Fruit fly (Drosophila melanogaster) whole organism, embryonic: ENCODE measurements around the gene Glyat.
A peak's percentile ranks its signal among the peaks of the same experiment; 100 is the strongest.

Experiments
- Aef1 ChIP-seq: fragments of 200-800 bp; sonication (Bioruptor generic); IDR thresholded peaks from 3 replicates; pipeline ENCODE4 v1.3.6; 2022; ENCODE audit warnings: missing biosample characterization, missing genetic modification characterization
- Atf6 ChIP-seq: fragments of 200-800 bp; sonication (Bioruptor generic); IDR thresholded peaks from 2 replicates; pipeline ENCODE4 v1.3.6; 2022; ENCODE audit warnings: missing biosample characterization, missing genetic modification characterization
- Bgb ChIP-seq: fragments of 200-800 bp; sonication (Bioruptor generic); IDR thresholded peaks from 2 replicates; pipeline ENCODE4 v1.3.6; 2022; ENCODE audit warnings: missing biosample characterization, missing genetic modification characterization; ENCODE audit not compliant: partially characterized antibody
- C15 ChIP-seq: fragments of 200-800 bp; sonication (Bioruptor generic); IDR thresholded peaks from 3 replicates; pipeline ENCODE4 v1.3.6; 2022; ENCODE audit warnings: missing biosample characterization, missing genetic modification characterization
- CG11560 ChIP-seq: fragments of 200-800 bp; sonication (Bioruptor generic); IDR thresholded peaks from 3 replicates; pipeline ENCODE4 v1.3.6; 2022; ENCODE audit warnings: missing biosample characterization, missing genetic modification characterization
- CG14441 ChIP-seq: fragments of 200-800 bp; sonication (Bioruptor generic); IDR thresholded peaks from 2 replicates; pipeline ENCODE4 v1.3.6; 2022; ENCODE audit warnings: missing biosample characterization, missing genetic modification characterization
- CG14667 ChIP-seq: fragments of 200-800 bp; sonication (Bioruptor generic); IDR thresholded peaks from 2 replicates; pipeline ENCODE4 v1.3.6; 2022; ENCODE audit warnings: missing biosample characterization, missing genetic modification characterization
- CG1602 ChIP-seq: fragments of 200-800 bp; sonication (Bioruptor generic); optimal IDR thresholded peaks from 3 replicates; lab custom pipeline; 2016; ENCODE audit warnings: missing biosample characterization, missing genetic modification characterization
- CG1832 ChIP-seq: fragments of 200-800 bp; sonication (Bioruptor generic); optimal IDR thresholded peaks from 2 replicates; lab custom pipeline; 2017; ENCODE audit warnings: missing biosample characterization, mild to moderate bottlenecking, missing genetic modification characterization, inconsistent platforms
- CG2712 ChIP-seq: fragments of 200-800 bp; optimal IDR thresholded peaks from 3 replicates; lab custom pipeline; 2019; ENCODE audit warnings: missing biosample characterization, mild to moderate bottlenecking, missing genetic modification characterization, moderate library complexity
- CG32772 ChIP-seq: fragments of 200-800 bp; sonication (Bioruptor generic); IDR thresholded peaks from 2 replicates; pipeline ENCODE4 v1.3.6; 2022; ENCODE audit warnings: missing biosample characterization, missing genetic modification characterization
- CG3281 ChIP-seq: fragments of 200-800 bp; sonication (Bioruptor generic); optimal IDR thresholded peaks from 3 replicates; lab custom pipeline; 2017; ENCODE audit warnings: missing biosample characterization, mild to moderate bottlenecking, missing genetic modification characterization
- CG34224 ChIP-seq: fragments of 200-800 bp; sonication (Bioruptor generic); IDR thresholded peaks from 3 replicates; pipeline ENCODE4 v1.3.6; 2022; ENCODE audit warnings: missing biosample characterization, missing genetic modification characterization; ENCODE audit not compliant: partially characterized antibody
- CG6683 ChIP-seq: fragments of 200-800 bp; sonication (Bioruptor generic); optimal IDR thresholded peaks from 2 replicates; lab custom pipeline; 2017; ENCODE audit warnings: missing biosample characterization, mild to moderate bottlenecking, missing genetic modification characterization, missing genetic modification reagents
- CG8290 ChIP-seq, 3 experiments: fragments of 200-800 bp; sonication (Bioruptor generic); optimal IDR thresholded peaks; 2 replicates each; lab custom pipeline; 2016 to 2019; ENCODE audit warnings: missing biosample characterization in 3 of 3, missing genetic modification characterization in 3 of 3, mild to moderate bottlenecking in 2 of 3, moderate library complexity in 1 of 3
- CrebB ChIP-seq: fragments of 200-800 bp; sonication (Bioruptor generic); optimal IDR thresholded peaks from 3 replicates; lab custom pipeline; 2018; ENCODE audit warnings: missing biosample characterization, mild to moderate bottlenecking, missing genetic modification characterization
- D ChIP-seq, 2 experiments: fragments of 200-800 bp in 1 of 2; fragments of >200 bp in 1 of 2; sonication (Bioruptor generic) in 1 of 2; optimal IDR thresholded peaks; 2 replicates in 1 of 2; 3 replicates in 1 of 2; lab custom pipeline; 2017; ENCODE audit warnings: mild to moderate bottlenecking in 1 of 2, missing biosample characterization in 1 of 2, missing genetic modification characterization in 1 of 2, missing genetic modification reagents in 1 of 2
- D19B ChIP-seq: fragments of 200-800 bp; sonication (Bioruptor generic); optimal IDR thresholded peaks from 2 replicates; lab custom pipeline; 2017; ENCODE audit warnings: missing biosample characterization, mild to moderate bottlenecking, missing genetic modification characterization
- Dfd ChIP-seq, 2 experiments: fragments of >200 bp; optimal IDR thresholded peaks; 2 replicates each; lab custom pipeline; 2017; ENCODE audit warnings: missing biosample characterization in 2 of 2, missing genetic modification characterization in 2 of 2
- Elba2 ChIP-seq: fragments of 200-800 bp; sonication (Bioruptor generic); optimal IDR thresholded peaks from 3 replicates; lab custom pipeline; 2016; ENCODE audit warnings: missing biosample characterization, missing genetic modification characterization
- GATAe ChIP-seq: fragments of 200-800 bp; sonication (Bioruptor generic); conservative IDR thresholded peaks from 2 replicates; pipeline ENCODE4 v1.3.6; 2022; ENCODE audit warnings: missing biosample characterization, missing genetic modification characterization
- H2.0 ChIP-seq: fragments of 200-800 bp; sonication (Bioruptor generic); IDR thresholded peaks from 2 replicates; pipeline ENCODE4 v1.3.6; 2022; ENCODE audit warnings: missing biosample characterization, missing genetic modification characterization
- HLH4C ChIP-seq: fragments of 200-800 bp; sonication (Bioruptor generic); IDR thresholded peaks from 3 replicates; pipeline ENCODE4 v1.3.6; 2022; ENCODE audit warnings: missing biosample characterization, missing genetic modification characterization; ENCODE audit not compliant: partially characterized antibody
- HLH54F ChIP-seq: fragments of 200-800 bp; sonication (Bioruptor generic); optimal IDR thresholded peaks from 3 replicates; lab custom pipeline; 2016; ENCODE audit warnings: missing biosample characterization, missing genetic modification characterization
- Hand ChIP-seq: fragments of 200-800 bp; sonication (Bioruptor generic); optimal IDR thresholded peaks from 2 replicates; lab custom pipeline; 2017; ENCODE audit warnings: mild to moderate bottlenecking, missing biosample characterization, missing genetic modification reagents, missing genetic modification characterization
- Hr39 ChIP-seq: fragments of >200 bp; optimal IDR thresholded peaks from 2 replicates; lab custom pipeline; 2017
- Hsf ChIP-seq: fragments of 200-800 bp; sonication (Bioruptor generic); optimal IDR thresholded peaks from 3 replicates; lab custom pipeline; 2016; ENCODE audit warnings: missing biosample characterization, missing genetic modification characterization
- Lpt ChIP-seq: fragments of >200 bp; optimal IDR thresholded peaks from 2 replicates; lab custom pipeline; 2018; ENCODE audit warnings: missing biosample characterization, missing genetic modification characterization
- MBD-R2 ChIP-seq: fragments of 200-800 bp; sonication (Bioruptor generic); IDR thresholded peaks from 2 replicates; pipeline ENCODE4 v1.3.6; 2022; ENCODE audit warnings: missing biosample characterization, missing genetic modification characterization
- Neu2 ChIP-seq: fragments of 200-800 bp; sonication (Bioruptor generic); optimal IDR thresholded peaks from 3 replicates; lab custom pipeline; 2016; ENCODE audit warnings: missing biosample characterization, missing genetic modification characterization, borderline replicate concordance
- Side ChIP-seq: fragments of 200-800 bp; sonication (Bioruptor generic); optimal IDR thresholded peaks from 2 replicates; lab custom pipeline; 2016; ENCODE audit warnings: missing biosample characterization, missing genetic modification characterization
- al ChIP-seq: fragments of 200-800 bp; sonication (Bioruptor generic); IDR thresholded peaks from 2 replicates; pipeline ENCODE4 v1.3.6; 2022; ENCODE audit warnings: missing biosample characterization, missing genetic modification characterization
- ara ChIP-seq: fragments of 200-800 bp; sonication (Bioruptor generic); IDR thresholded peaks from 2 replicates; pipeline ENCODE4 v1.3.6; 2022; ENCODE audit warnings: missing biosample characterization, missing genetic modification characterization
- cad ChIP-seq: fragments of >200 bp; optimal IDR thresholded peaks from 2 replicates; lab custom pipeline; 2017; ENCODE audit warnings: missing biosample characterization, missing genetic modification characterization
- chm ChIP-seq: fragments of 200-800 bp; sonication (Bioruptor generic); IDR thresholded peaks from 2 replicates; pipeline ENCODE4 v1.3.6; 2022; ENCODE audit warnings: missing biosample characterization, missing genetic modification characterization
- dmrt11E ChIP-seq: fragments of 200-800 bp; sonication (Bioruptor generic); optimal IDR thresholded peaks from 3 replicates; lab custom pipeline; 2018; ENCODE audit warnings: missing biosample characterization, mild to moderate bottlenecking, missing genetic modification characterization, moderate library complexity
- ems ChIP-seq: fragments of 200-800 bp; sonication (Bioruptor generic); optimal IDR thresholded peaks from 3 replicates; lab custom pipeline; 2016; ENCODE audit warnings: missing biosample characterization, missing genetic modification characterization
- fd64A ChIP-seq: fragments of 200-800 bp; sonication (Bioruptor generic); optimal IDR thresholded peaks from 3 replicates; lab custom pipeline; 2018; ENCODE audit warnings: missing biosample characterization, mild to moderate bottlenecking, missing genetic modification characterization
- ftz-f1 ChIP-seq: fragments of 200-800 bp; sonication (Bioruptor generic); optimal IDR thresholded peaks from 2 replicates; lab custom pipeline; 2016; ENCODE audit warnings: missing biosample characterization, missing genetic modification characterization
- gcm ChIP-seq: fragments of 200-800 bp; sonication (Bioruptor generic); optimal IDR thresholded peaks from 2 replicates; lab custom pipeline; 2019; ENCODE audit warnings: missing biosample characterization, mild to moderate bottlenecking, missing genetic modification characterization, moderate library complexity
- gsb-n ChIP-seq: fragments of 200-800 bp; sonication (Bioruptor generic); optimal IDR thresholded peaks from 3 replicates; lab custom pipeline; 2018; ENCODE audit warnings: missing biosample characterization, mild to moderate bottlenecking, missing genetic modification characterization
- gt ChIP-seq: fragments of 200-800 bp; sonication (Bioruptor generic); IDR thresholded peaks from 2 replicates; pipeline ENCODE4 v1.3.6; 2022; ENCODE audit warnings: missing biosample characterization, missing genetic modification characterization
- hkb ChIP-seq, 2 experiments: fragments of 200-800 bp in 1 of 2; fragments of >200 bp in 1 of 2; sonication (Bioruptor generic) in 1 of 2; IDR thresholded peaks in 1 of 2; optimal IDR thresholded peaks in 1 of 2; 2 replicates each; pipeline versions ENCODE4 v1.3.6 to Lab custom; 2017 to 2022; ENCODE audit warnings: missing biosample characterization in 1 of 2, missing genetic modification characterization in 1 of 2
- lbe ChIP-seq: fragments of 200-800 bp; sonication (Bioruptor generic); optimal IDR thresholded peaks from 2 replicates; lab custom pipeline; 2016; ENCODE audit warnings: missing biosample characterization, mild to moderate bottlenecking, missing genetic modification characterization
- onecut ChIP-seq: fragments of 200-800 bp; sonication (Bioruptor generic); IDR thresholded peaks from 2 replicates; pipeline ENCODE4 v1.3.6; 2022; ENCODE audit warnings: missing biosample characterization, missing genetic modification characterization
- rib ChIP-seq: fragments of 200-800 bp; sonication (Bioruptor generic); IDR thresholded peaks from 2 replicates; pipeline ENCODE4 v1.3.6; 2022; ENCODE audit warnings: missing biosample characterization, missing genetic modification characterization
- row ChIP-seq: fragments of 200-800 bp; sonication (Bioruptor generic); IDR thresholded peaks from 3 replicates; pipeline ENCODE4 v1.3.6; 2022; ENCODE audit warnings: missing biosample characterization, missing genetic modification characterization
- schlank ChIP-seq: fragments of 200-800 bp; sonication (Bioruptor generic); optimal IDR thresholded peaks from 2 replicates; lab custom pipeline; 2018; ENCODE audit warnings: missing biosample characterization, mild to moderate bottlenecking, missing genetic modification characterization
- slbo ChIP-seq: fragments of 200-800 bp; sonication (Bioruptor generic); IDR thresholded peaks from 2 replicates; pipeline ENCODE4 v1.3.6; 2022; ENCODE audit warnings: missing biosample characterization, missing genetic modification characterization
- tup ChIP-seq: fragments of 200-800 bp; sonication (Bioruptor generic); optimal IDR thresholded peaks from 2 replicates; lab custom pipeline; 2016; ENCODE audit warnings: missing biosample characterization, mild to moderate bottlenecking, missing genetic modification characterization, moderate library complexity
- zfh1 ChIP-seq: fragments of 200-800 bp; sonication (Bioruptor generic); IDR thresholded peaks from 3 replicates; pipeline ENCODE4 v1.3.6; 2022; ENCODE audit warnings: missing biosample characterization, missing genetic modification characterization

Glyat gene

DNA sequence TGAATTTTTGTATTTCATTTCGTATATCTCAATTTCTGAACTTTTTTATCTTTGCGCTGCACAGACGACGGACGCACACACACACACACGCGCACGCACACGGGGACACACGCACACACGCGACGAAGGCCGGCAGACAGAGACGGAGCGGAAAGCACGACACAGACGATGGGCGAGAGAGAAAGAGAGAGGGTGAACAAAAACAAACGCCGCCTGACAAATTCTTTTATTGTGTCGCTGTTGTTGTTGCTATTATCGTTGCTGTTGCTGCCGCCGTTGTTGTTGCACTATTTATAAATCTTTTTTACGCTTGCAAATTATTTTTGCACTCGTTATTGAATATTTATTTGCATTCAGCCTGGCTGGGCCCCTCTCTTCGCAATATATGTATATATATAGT is 33.7 kb downstream of the Glyat start (continued):
- TF ChIP-seq Hr39 (lab: Kevin White, UChicago) (peak; percentile 96), CG14441 (GFP tag; lab: Robert Waterston, UW) (no peak), HLH4C (GFP tag; lab: Robert Waterston, UW) (no peak), cad (GFP tag; lab: Kevin White, UChicago) (no peak), ara (GFP tag; lab: Robert Waterston, UW) (no peak), gt (GFP tag; lab: Robert Waterston, UW) (no peak), Neu2 (GFP tag; lab: Kevin White, UChicago) (no peak), ftz-f1 (peak; percentile 82), CG14667 (GFP tag; lab: Robert Waterston, UW) (no peak), Aef1 (GFP tag; lab: Robert Waterston, UW) (peak; percentile 72; the same call in 2 of the 3 replicates), schlank (no peak), Hsf (GFP tag; lab: Kevin White, UChicago) (no peak), CG1832 (GFP tag; lab: Kevin White, UChicago) (peak; percentile 84), slbo (GFP tag; lab: Robert Waterston, UW) (no peak), gcm (GFP tag; lab: Kevin White, UChicago) (no peak), Atf6 (no peak), onecut (GFP tag; lab: Robert Waterston, UW) (no peak), zfh1 (no peak; the same call in 2 of the 3 replicates), hkb (optimal IDR thresholded peaks at IDR 0.05; lab: Kevin White, UChicago) (no peak), hkb (GFP tag; IDR thresholded peaks at IDR 0.05; lab: Robert Waterston, UW) (0 out of 2 replicates have a peak, but pooled peaks have one; percentile 11), Elba2 (GFP tag; lab: Kevin White, UChicago) (no peak), Hand (GFP tag; lab: Kevin White, UChicago) (no peak), CG34224 (GFP tag; lab: Robert Waterston, UW) (no peak), MBD-R2 (no peak), al (no peak), rib (GFP tag; lab: Robert Waterston, UW) (peak; percentile 54; the same call in 1 of the 2 replicates), chm (GFP tag; lab: Robert Waterston, UW) (peak; percentile 36; the same call in 1 of the 2 replicates), Lpt (GFP tag; lab: Kevin White, UChicago) (no peak), H2.0 (GFP tag; lab: Robert Waterston, UW) (no peak), C15 (GFP tag; lab: Robert Waterston, UW) (no peak), CG6683 (GFP tag; lab: Kevin White, UChicago) (no peak), CG32772 (GFP tag; lab: Robert Waterston, UW) (no peak), Side (GFP tag; lab: Kevin White, UChicago) (no peak), D19B (no peak), HLH54F (GFP tag; lab: Kevin White, UChicago) (no peak), fd64A (GFP tag; lab: Kevin White, UChicago) (no peak), CG2712 (tag; lab: Kevin White, UChicago) (no peak), Dfd (GFP tag; optimal IDR thresholded peaks at IDR 0.05; lab: Kevin White, UChicago) (peak; percentile 43 to 91), CG8290 (GFP tag; optimal IDR thresholded peaks at IDR 0.05; lab: Kevin White, UChicago) (no peak), CG8290 (tag; optimal IDR thresholded peaks at IDR 0.05; lab: Kevin White, UChicago) (peak in 1 of 2 experiments; percentile 27), gsb-n (tag; lab: Kevin White, UChicago) (no peak), tup (GFP tag; lab: Kevin White, UChicago) (no peak), CG1602 (no peak), GATAe (no peak), Bgb (no peak; the same call in 1 of the 2 replicates), CrebB (tag; lab: Kevin White, UChicago) (no peak), D (optimal IDR thresholded peaks at IDR 0.05; lab: Kevin White, UChicago) (no peak), D (GFP tag; optimal IDR thresholded peaks at IDR 0.05; lab: Kevin White, UChicago) (no peak), ems (no peak), lbe (GFP tag; lab: Kevin White, UChicago) (no peak), CG11560 (tag; lab: Robert Waterston, UW) (no peak), dmrt11E (tag; lab: Kevin White, UChicago) (no peak), CG3281 (GFP tag; lab: Kevin White, UChicago) (no peak), row (no peak)
